Worm (Caenorhabditis elegans) whole organism, mixed stage, embryonic: ENCODE measurements around the gene ceh-16.

Experiments used
- blmp-1 ChIP-seq: fragments of 150-350 bp; optimal IDR thresholded peaks from 2 replicates; lab custom pipeline; 2014; ENCODE audit warnings: missing biosample characterization, missing genetic modification characterization
- ceh-43 ChIP-seq: fragments of 200-800 bp; sonication (Bioruptor generic); optimal IDR thresholded peaks from 2 replicates; lab custom pipeline; 2018; ENCODE audit warnings: mild to moderate bottlenecking, missing genetic modification characterization, moderate library complexity, missing compliant biosample characterization
- ces-1 ChIP-seq: fragments of 150-350 bp; optimal IDR thresholded peaks from 2 replicates; lab custom pipeline; 2014; ENCODE audit warnings: missing biosample characterization, missing genetic modification reagents, missing genetic modification characterization
- elt-3 ChIP-seq: fragments of 150-350 bp; optimal IDR thresholded peaks from 2 replicates; lab custom pipeline; 2014; ENCODE audit warnings: missing biosample characterization, missing genetic modification characterization
- lin-13 ChIP-seq: fragments of 150-350 bp; optimal IDR thresholded peaks from 2 replicates; lab custom pipeline; 2014; ENCODE audit warnings: missing biosample characterization, missing genetic modification characterization
- mab-5 ChIP-seq: fragments of 150-350 bp; optimal IDR thresholded peaks from 2 replicates; lab custom pipeline; 2014; ENCODE audit warnings: missing biosample characterization, missing genetic modification characterization
- mep-1 ChIP-seq: fragments of 150-350 bp; optimal IDR thresholded peaks from 2 replicates; lab custom pipeline; 2017; ENCODE audit warnings: missing biosample characterization, missing genetic modification reagents, missing genetic modification characterization, inconsistent platforms
- snpc-4 ChIP-seq: fragments of 150-350 bp; optimal IDR thresholded peaks from 2 replicates; lab custom pipeline; 2014; ENCODE audit warnings: missing biosample characterization, missing genetic modification characterization
- unc-62 ChIP-seq: fragments of 150-350 bp; optimal IDR thresholded peaks from 2 replicates; lab custom pipeline; 2014; ENCODE audit warnings: missing biosample characterization, missing genetic modification reagents, missing genetic modification characterization

ce11 chrIII:8580802-8581201 is 41.7 kb upstream of the ceh-16 start, which contains the start of gene doxa-1:
- TF ChIP-seq mep-1 (tag; lab: Kevin White, UChicago) (no peak), lin-13 (tag; lab: Kevin White, UChicago) (no peak), ces-1 (GFP tag; lab: Kevin White, UChicago) (no peak), ceh-43 (GFP tag; lab: Kevin White, UChicago) (no peak), snpc-4 (tag; lab: Kevin White, UChicago) (no peak), blmp-1 (tag; lab: Kevin White, UChicago) (no peak), mab-5 (tag; lab: Kevin White, UChicago) (no peak), elt-3 (tag; lab: Kevin White, UChicago) (no peak), unc-62 (GFP tag; lab: Kevin White, UChicago) (no peak)
